Worm (Caenorhabditis elegans) whole organism, late embryonic: ENCODE data around the gene wnk-1.

ENCODE experiments used
- ceh-19 ChIP-seq: fragments of 200-800 bp; sonication (Bioruptor generic); optimal IDR thresholded peaks from 2 replicates; lab custom pipeline; 2018; ENCODE audit warnings: mild to moderate bottlenecking, missing genetic modification characterization, missing compliant biosample characterization
- ceh-9 ChIP-seq: sonication (generic microtip); optimal IDR thresholded peaks from 2 replicates; lab custom pipeline; 2016; ENCODE audit warnings: mild to moderate bottlenecking, missing genetic modification characterization, inconsistent platforms, missing compliant biosample characterization
- hlh-15 ChIP-seq: sonication (generic microtip); optimal IDR thresholded peaks from 2 replicates; lab custom pipeline; 2016; ENCODE audit warnings: missing genetic modification characterization, missing compliant biosample characterization
- hlh-30 ChIP-seq: sonication (generic microtip); optimal IDR thresholded peaks from 2 replicates; lab custom pipeline; 2017; ENCODE audit warnings: antibody characterized with exemption, missing genetic modification characterization, missing compliant biosample characterization; ENCODE audit not compliant: insufficient read depth
- pha-2 ChIP-seq: sonication (generic microtip); optimal IDR thresholded peaks from 2 replicates; lab custom pipeline; 2017; ENCODE audit warnings: mild to moderate bottlenecking, missing genetic modification characterization, missing compliant biosample characterization

DNA sequence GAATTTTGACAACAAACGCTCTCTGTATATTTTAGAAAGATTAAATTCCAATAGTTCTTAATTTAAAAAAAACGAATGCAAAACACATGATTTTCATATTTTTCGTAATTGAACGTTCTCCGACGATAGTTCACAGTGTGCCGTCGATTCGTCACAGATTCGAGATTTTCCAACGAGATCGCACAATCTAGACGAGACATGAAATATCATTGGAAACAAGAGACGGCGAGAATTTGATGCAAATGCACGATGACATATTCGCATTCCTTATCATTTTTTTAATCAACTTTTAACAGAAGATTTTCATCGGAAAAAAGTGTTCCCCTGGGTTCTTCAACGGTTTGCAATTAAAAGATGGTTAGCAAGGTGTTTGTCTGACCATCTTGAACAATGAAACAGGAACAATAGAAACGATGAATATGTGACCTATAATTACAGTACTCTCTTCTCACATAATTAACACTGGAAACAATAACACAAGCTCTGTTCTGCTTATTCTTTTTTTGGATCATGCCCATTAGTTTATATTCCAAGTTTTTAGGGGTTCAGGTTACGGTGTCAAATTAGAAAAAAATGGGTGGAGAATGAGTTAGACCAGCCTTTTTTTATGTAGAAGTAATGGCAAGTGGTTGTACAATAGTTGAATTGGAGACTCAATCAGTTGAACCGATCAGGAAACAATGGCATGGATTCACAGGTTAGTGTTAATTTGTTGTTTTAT lies 32.7 kb downstream of the wnk-1 start, which contains the start of gene Y11D7A.3:
- TF ChIP-seq hlh-15 (tag; lab: Kevin White, UChicago) (no peak), hlh-30 (tag; lab: Kevin White, UChicago) (no peak), ceh-19 (GFP tag; lab: Kevin White, UChicago) (no peak), pha-2 (tag; lab: Kevin White, UChicago) (no peak), ceh-9 (tag; lab: Kevin White, UChicago) (no peak)
